Fruit fly (Drosophila melanogaster) whole organism, pupa: ENCODE results near the gene CG13476.

ENCODE experiments used
- CG10348 ChIP-seq: fragments of 200-800 bp; sonication (Bioruptor generic); IDR thresholded peaks from 2 replicates; pipeline ENCODE4 v1.3.6; 2022; ENCODE audit warnings: missing biosample characterization, missing genetic modification characterization
- CG12605 ChIP-seq: fragments of 200-800 bp; sonication (Bioruptor generic); IDR thresholded peaks from 2 replicates; pipeline ENCODE4 v1.3.6; 2022; ENCODE audit warnings: missing biosample characterization, missing genetic modification characterization
- CG13204 ChIP-seq: fragments of 200-800 bp; sonication (Bioruptor generic); optimal IDR thresholded peaks from 2 replicates; lab custom pipeline; 2018; ENCODE audit warnings: missing biosample characterization, mild to moderate bottlenecking, missing genetic modification characterization, moderate library complexity
- CG14655 ChIP-seq: fragments of 200-800 bp; sonication (Bioruptor generic); optimal IDR thresholded peaks from 3 replicates; lab custom pipeline; 2017; ENCODE audit warnings: mild to moderate bottlenecking, missing biosample characterization, missing genetic modification reagents, missing genetic modification characterization
- CG15710 ChIP-seq: fragments of 200-800 bp; sonication (Bioruptor generic); optimal IDR thresholded peaks from 2 replicates; lab custom pipeline; 2018; ENCODE audit warnings: missing biosample characterization, mild to moderate bottlenecking, missing genetic modification characterization, moderate library complexity
- CG17806 ChIP-seq: fragments of 200-800 bp; sonication (Bioruptor generic); optimal IDR thresholded peaks from 2 replicates; lab custom pipeline; 2018; ENCODE audit warnings: missing biosample characterization, mild to moderate bottlenecking, missing genetic modification characterization, moderate library complexity
- CG32121 ChIP-seq: fragments of 200-800 bp; sonication (Bioruptor generic); IDR thresholded peaks from 2 replicates; pipeline ENCODE4 v1.3.6; 2022; ENCODE audit warnings: missing biosample characterization, missing genetic modification characterization
- CG34367 ChIP-seq: fragments of 200-800 bp; sonication (Bioruptor generic); optimal IDR thresholded peaks from 2 replicates; lab custom pipeline; 2018; ENCODE audit warnings: missing biosample characterization, mild to moderate bottlenecking, missing genetic modification characterization
- CG4496 ChIP-seq: fragments of 200-800 bp; sonication (Bioruptor generic); IDR thresholded peaks from 3 replicates; pipeline ENCODE4 v1.3.6; 2022; ENCODE audit warnings: missing biosample characterization, missing genetic modification characterization
- CG8159 ChIP-seq: fragments of 200-800 bp; sonication (Bioruptor generic); optimal IDR thresholded peaks from 3 replicates; lab custom pipeline; 2018; ENCODE audit warnings: missing biosample characterization, mild to moderate bottlenecking, missing genetic modification characterization, moderate library complexity
- CG8301 ChIP-seq: fragments of 200-800 bp; sonication (Bioruptor generic); optimal IDR thresholded peaks from 2 replicates; lab custom pipeline; 2018; ENCODE audit warnings: missing biosample characterization, mild to moderate bottlenecking, missing genetic modification characterization
- CG9948 ChIP-seq: fragments of 200-800 bp; sonication (Bioruptor generic); optimal IDR thresholded peaks from 2 replicates; lab custom pipeline; 2018; ENCODE audit warnings: missing biosample characterization, mild to moderate bottlenecking, missing genetic modification characterization, moderate library complexity
- D1 ChIP-seq: fragments of 200-800 bp; sonication (Bioruptor generic); optimal IDR thresholded peaks from 2 replicates; lab custom pipeline; 2018; ENCODE audit warnings: missing biosample characterization, mild to moderate bottlenecking, missing genetic modification characterization, moderate library complexity
- EcR ChIP-seq: fragments of 200-800 bp; sonication (Bioruptor generic); optimal IDR thresholded peaks from 3 replicates; lab custom pipeline; 2019; ENCODE audit warnings: missing biosample characterization, missing genetic modification characterization, mild to moderate bottlenecking, moderate library complexity, missing genetic modification reagents
- Ets98B ChIP-seq: fragments of 200-800 bp; sonication (Bioruptor generic); IDR thresholded peaks from 2 replicates; pipeline ENCODE4 v1.3.6; 2022; ENCODE audit warnings: missing biosample characterization, missing genetic modification characterization
- Pif1A ChIP-seq: fragments of 200-800 bp; sonication (Bioruptor generic); optimal IDR thresholded peaks from 3 replicates; lab custom pipeline; 2016; ENCODE audit warnings: missing biosample characterization, missing genetic modification characterization
- Pif1B ChIP-seq: fragments of 200-800 bp; sonication (Bioruptor generic); optimal IDR thresholded peaks from 3 replicates; lab custom pipeline; 2016; ENCODE audit warnings: missing biosample characterization, missing genetic modification characterization
- Snoo ChIP-seq: fragments of 200-800 bp; sonication (Bioruptor generic); optimal IDR thresholded peaks from 3 replicates; lab custom pipeline; 2017; ENCODE audit warnings: missing biosample characterization, mild to moderate bottlenecking, missing genetic modification characterization, inconsistent platforms
- fd96Ca ChIP-seq: fragments of 200-800 bp; sonication (Bioruptor generic); IDR thresholded peaks from 3 replicates; pipeline ENCODE4 v1.3.6; 2022; ENCODE audit warnings: missing biosample characterization, missing genetic modification characterization
- gl ChIP-seq: fragments of 200-800 bp; sonication (Bioruptor generic); optimal IDR thresholded peaks from 2 replicates; lab custom pipeline; 2018; ENCODE audit warnings: missing biosample characterization, mild to moderate bottlenecking, missing genetic modification characterization
- rn ChIP-seq: fragments of 200-800 bp; sonication (Bioruptor generic); IDR thresholded peaks from 2 replicates; pipeline ENCODE4 v1.3.6; 2022; ENCODE audit warnings: missing biosample characterization, missing genetic modification characterization

Gene CG13476

dm6 chr3L:14697005-14697404, 8.3 kb upstream of the CG13476 start, which contains the start of gene CG13474:
CG13474 (minus strand) TSS chr3L:14697105.
- no peak for TF ChIP-seq fd96Ca (GFP tag; lab: Robert Waterston, UW)
- TF ChIP-seq CG10348 (GFP tag; lab: Robert Waterston, UW): no peak
- TF ChIP-seq CG8301 (tag; lab: Kevin White, UChicago): no peak
- no peak for TF ChIP-seq CG34367
- TF ChIP-seq Pif1B (GFP tag; lab: Kevin White, UChicago): no peak
- TF ChIP-seq Snoo (tag; lab: Kevin White, UChicago): no peak
- TF ChIP-seq CG15710 (tag; lab: Kevin White, UChicago): no peak
- TF ChIP-seq CG4496 (GFP tag; lab: Robert Waterston, UW): no peak
- TF ChIP-seq CG9948 (tag; lab: Kevin White, UChicago): no peak
- TF ChIP-seq CG14655 (GFP tag; lab: Kevin White, UChicago): no peak
- TF ChIP-seq rn: no peak
- TF ChIP-seq CG13204 (GFP tag; lab: Kevin White, UChicago): no peak
- no peak for TF ChIP-seq CG12605
- TF ChIP-seq CG17806 (tag; lab: Kevin White, UChicago): no peak
- TF ChIP-seq Pif1A: no peak
- TF ChIP-seq, all 21 proteins: peak for 0

dm6 chr3L:14701578-14701977, 3.7 kb upstream of the CG13476 start, which contains the start of gene CG17177:
CG17177 (minus strand) TSS chr3L:14701678.
- no peak for TF ChIP-seq CG13204 (GFP tag; lab: Kevin White, UChicago)
- TF ChIP-seq CG9948 (tag; lab: Kevin White, UChicago): no peak
- no peak for TF ChIP-seq EcR (GFP tag; lab: Kevin White, UChicago)
- TF ChIP-seq CG15710 (tag; lab: Kevin White, UChicago): no peak
- no peak for TF ChIP-seq Pif1B (GFP tag; lab: Kevin White, UChicago)
- TF ChIP-seq CG10348 (GFP tag; lab: Robert Waterston, UW): no peak
- no peak for TF ChIP-seq CG14655 (GFP tag; lab: Kevin White, UChicago)
- no peak for TF ChIP-seq CG17806 (tag; lab: Kevin White, UChicago)
- TF ChIP-seq fd96Ca (GFP tag; lab: Robert Waterston, UW): no peak
- no peak for TF ChIP-seq D1 (tag; lab: Kevin White, UChicago)
- TF ChIP-seq CG8301 (tag; lab: Kevin White, UChicago): no peak
- TF ChIP-seq Pif1A: no peak
- TF ChIP-seq Ets98B (GFP tag; lab: Robert Waterston, UW): no peak
- TF ChIP-seq, all 21 proteins: peak for 0

- TF ChIP-seq Pif1B (GFP tag; lab: Kevin White, UChicago) (peak; percentile 41), CG34367 (no peak), CG32121 (GFP tag; lab: Robert Waterston, UW) (no peak), Pif1A (peak; percentile 18), CG17806 (tag; lab: Kevin White, UChicago) (no peak), gl (no peak), CG14655 (GFP tag; lab: Kevin White, UChicago) (no peak), CG12605 (peak; percentile 94), rn (no peak)
Observed at dm6 chr3L:14706461-14706880, 1.2 kb downstream of the CG13476 start.

DNA sequence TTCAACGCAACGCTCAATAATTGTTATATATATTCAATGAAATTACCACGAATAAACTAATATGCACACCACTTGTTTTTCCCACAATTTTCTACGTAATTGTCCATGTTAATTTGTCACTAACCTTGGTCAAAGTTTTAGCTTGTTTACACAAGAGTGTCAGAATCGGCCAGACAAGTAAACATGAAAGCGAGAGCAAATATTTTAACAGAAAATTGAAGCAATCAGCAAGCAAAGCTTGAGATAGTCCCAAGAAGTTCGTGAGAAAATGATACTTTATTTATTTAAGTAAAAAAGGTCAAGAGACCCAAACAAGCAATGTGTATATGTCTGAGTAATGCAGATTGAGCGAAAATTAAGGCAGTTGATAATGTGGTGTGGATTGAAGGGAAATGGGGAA, 2.8 kb downstream of the CG13476 start:
- TF ChIP-seq CG12605 (no peak), Pif1A (peak; percentile 41), EcR (GFP tag; lab: Kevin White, UChicago) (no peak), D1 (tag; lab: Kevin White, UChicago) (no peak)

DNA sequence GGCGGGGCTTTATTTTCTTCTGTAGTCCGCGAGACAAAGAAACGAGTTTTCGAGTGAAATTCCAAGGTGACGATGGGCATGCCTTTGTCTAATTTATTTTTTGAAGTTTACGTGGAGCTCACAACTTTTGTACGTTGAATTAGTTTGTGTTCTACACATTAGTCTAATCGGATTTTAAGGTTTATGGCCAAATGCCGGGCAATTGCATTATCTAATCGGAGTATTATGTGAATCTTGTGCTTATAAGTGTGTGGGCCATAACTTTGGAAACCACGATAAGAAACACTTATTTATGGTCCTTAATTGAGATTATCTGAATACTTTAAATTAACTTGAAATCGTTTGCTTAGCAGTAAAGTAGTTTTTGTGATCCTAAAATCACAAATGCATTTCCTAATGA, 7.5 kb downstream of the CG13476 start:
- TF ChIP-seq fd96Ca (GFP tag; lab: Robert Waterston, UW) (no peak), CG8159 (tag; lab: Kevin White, UChicago) (no peak), rn (no peak), CG14655 (GFP tag; lab: Kevin White, UChicago) (no peak), CG8301 (tag; lab: Kevin White, UChicago) (no peak), Ets98B (GFP tag; lab: Robert Waterston, UW) (no peak), CG4496 (GFP tag; lab: Robert Waterston, UW) (no peak), EcR (GFP tag; lab: Kevin White, UChicago) (no peak), CG12605 (no peak), CG13204 (GFP tag; lab: Kevin White, UChicago) (no peak), CG9948 (tag; lab: Kevin White, UChicago) (no peak)

DNA sequence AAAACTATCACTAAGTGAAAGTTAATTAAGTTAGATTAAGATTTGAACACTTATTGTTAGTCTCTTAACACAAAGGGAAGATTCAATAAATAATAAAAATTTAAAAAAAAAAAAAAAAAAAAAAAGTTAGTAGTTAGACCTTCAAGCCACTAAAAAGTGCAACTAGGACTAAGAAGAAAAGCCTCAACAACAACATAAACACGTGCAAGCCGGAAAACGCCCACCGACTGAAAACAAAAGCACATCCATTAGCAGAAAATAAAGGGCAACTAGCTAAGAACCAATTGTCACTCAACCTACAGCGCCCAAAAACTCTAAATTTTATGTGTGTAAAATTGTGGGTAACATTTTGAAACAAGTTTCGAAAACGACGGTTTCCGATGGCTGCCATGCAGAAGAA, 23.2 kb downstream of the CG13476 start, which contains the start of gene CG13473:
CG13473 (plus strand) TSS at position 301 of the 400 bp plus-strand sequence.
- TF ChIP-seq CG13204 (GFP tag; lab: Kevin White, UChicago) (no peak), CG8159 (tag; lab: Kevin White, UChicago) (no peak), CG9948 (tag; lab: Kevin White, UChicago) (no peak), CG32121 (GFP tag; lab: Robert Waterston, UW) (no peak), CG12605 (no peak), CG17806 (tag; lab: Kevin White, UChicago) (no peak), CG4496 (GFP tag; lab: Robert Waterston, UW) (no peak), EcR (GFP tag; lab: Kevin White, UChicago) (no peak), CG15710 (tag; lab: Kevin White, UChicago) (no peak), fd96Ca (GFP tag; lab: Robert Waterston, UW) (no peak)

- 0 out of 3 replicates have a peak, but pooled peaks have one; percentile 35 for TF ChIP-seq CG4496 (GFP tag; lab: Robert Waterston, UW)
- TF ChIP-seq CG17806 (tag; lab: Kevin White, UChicago): no peak
- TF ChIP-seq Pif1B (GFP tag; lab: Kevin White, UChicago): peak; percentile 28
- no peak for TF ChIP-seq EcR (GFP tag; lab: Kevin White, UChicago)
- no peak for TF ChIP-seq CG34367
- TF ChIP-seq Pif1A: peak; percentile 36
- TF ChIP-seq CG8301 (tag; lab: Kevin White, UChicago): no peak
- TF ChIP-seq Ets98B (GFP tag; lab: Robert Waterston, UW): no peak; the same call in 1 of the 2 replicates
- TF ChIP-seq CG13204 (GFP tag; lab: Kevin White, UChicago): no peak
- TF ChIP-seq CG9948 (tag; lab: Kevin White, UChicago): no peak
- peak; percentile 60 for TF ChIP-seq CG8159 (tag; lab: Kevin White, UChicago)
- TF ChIP-seq CG15710 (tag; lab: Kevin White, UChicago): no peak
- TF ChIP-seq CG14655 (GFP tag; lab: Kevin White, UChicago): peak; percentile 61
- TF ChIP-seq CG12605: no peak
- no peak for TF ChIP-seq CG10348 (GFP tag; lab: Robert Waterston, UW)
- no peak for TF ChIP-seq Snoo (tag; lab: Kevin White, UChicago)
- TF ChIP-seq gl: no peak
- TF ChIP-seq CG32121 (GFP tag; lab: Robert Waterston, UW): peak; percentile 49; the same call in 1 of the 2 replicates
- peak; percentile 72; the same call in 2 of the 3 replicates for TF ChIP-seq fd96Ca (GFP tag; lab: Robert Waterston, UW)
- TF ChIP-seq rn: no peak
- TF ChIP-seq D1 (tag; lab: Kevin White, UChicago): no peak
Observed at dm6 chr3L:14731790-14732189, 26.5 kb downstream of the CG13476 start.
